Worm (Caenorhabditis elegans) whole organism, L2 larva: ENCODE measurements around the gene W05E10.2.

ENCODE experiments used
- ama-1 ChIP-seq: fragments of 150-350 bp; optimal IDR thresholded peaks from 2 replicates; lab custom pipeline; 2018; ENCODE audit warnings: inconsistent platforms
- lin-13 ChIP-seq: fragments of 150-350 bp; optimal IDR thresholded peaks from 2 replicates; lab custom pipeline; 2014; ENCODE audit warnings: missing biosample characterization, missing genetic modification reagents, missing genetic modification characterization
- lin-39 ChIP-seq: fragments of 150-350 bp; optimal IDR thresholded peaks from 2 replicates; lab custom pipeline; 2014; ENCODE audit warnings: missing biosample characterization, missing genetic modification reagents, missing genetic modification characterization
- unc-55 ChIP-seq: fragments of 150-350 bp; sonication (generic microtip); optimal IDR thresholded peaks from 3 replicates; lab custom pipeline; 2014; ENCODE audit warnings: missing biosample characterization, missing genetic modification reagents, missing genetic modification characterization

DNA sequence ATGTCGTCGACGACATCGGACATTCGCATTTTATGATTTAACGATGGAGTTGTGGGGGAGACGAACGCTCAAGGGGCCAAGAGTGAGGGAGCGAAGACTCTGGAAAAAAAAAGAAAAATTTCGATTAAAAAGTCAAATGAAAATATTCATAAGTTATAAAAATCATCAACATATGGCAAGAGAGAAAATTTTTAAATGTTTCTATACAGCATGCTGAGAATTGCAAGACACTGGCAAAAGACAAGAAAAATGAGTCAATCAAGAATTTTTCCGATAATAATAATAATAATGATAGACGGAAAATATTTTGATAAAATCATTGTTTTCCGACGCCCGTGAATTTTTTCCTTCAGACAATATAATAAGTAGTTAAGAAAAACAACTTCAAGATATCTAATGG is 49.8 kb upstream of the W05E10.2 start, which contains the start of gene sipa-1:
- TF ChIP-seq unc-55 (GFP tag; lab: Kevin White, UChicago) (no peak), lin-13 (GFP tag; lab: Kevin White, UChicago) (no peak), lin-39 (no peak), ama-1 (no peak)
